Worm (Caenorhabditis elegans) whole organism, L4/young adult: Measurements from ENCODE around the gene C26B2.8.

Experiments used
- W03F9.2 ChIP-seq: fragments of 150-350 bp; optimal IDR thresholded peaks from 2 replicates; lab custom pipeline; 2014; ENCODE audit warnings: missing biosample characterization, missing genetic modification characterization
- dao-5 ChIP-seq: sonication (generic microtip); optimal IDR thresholded peaks from 2 replicates; lab custom pipeline; 2016; ENCODE audit warnings: missing genotype, missing genetic modification characterization, moderate library complexity, missing compliant biosample characterization
- him-1 ChIP-seq: sonication (generic microtip); optimal IDR thresholded peaks from 2 replicates; lab custom pipeline; 2016; ENCODE audit warnings: missing genotype, missing genetic modification reagents, missing genetic modification characterization, missing compliant biosample characterization

DNA sequence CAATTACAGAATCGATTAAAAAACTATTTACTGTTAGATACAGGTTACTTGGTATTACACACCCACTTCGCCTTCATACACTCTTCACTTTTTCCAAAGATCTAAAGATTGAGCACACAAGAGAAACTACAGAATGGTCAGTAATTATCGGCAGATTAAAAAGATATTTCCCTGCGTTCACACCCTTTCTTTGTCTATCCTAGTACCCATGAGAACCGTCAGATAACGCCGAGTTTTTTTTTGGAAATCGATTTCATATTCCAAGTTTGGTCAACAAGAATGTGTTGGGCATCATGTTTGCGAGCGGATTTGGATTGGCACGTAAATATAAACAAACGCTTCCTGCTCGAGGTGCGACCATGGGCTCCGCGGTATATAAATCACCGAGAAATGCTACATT lies at the start of gene C26B2.8:
- TF ChIP-seq dao-5 (no peak), him-1 (tag; lab: Kevin White, UChicago) (no peak), W03F9.2 (no peak)
